Worm (Caenorhabditis elegans): ENCODE data around the gene nspc-18.

- TF ChIP-seq klf-2 (GFP tag; conservative IDR thresholded peaks at IDR 0.05) (no peak), flt-1 (GFP tag; IDR thresholded peaks at IDR 0.05) (no peak), ztf-29 (GFP tag; IDR thresholded peaks at IDR 0.05) (no peak), tab-1 (GFP tag; IDR thresholded peaks at IDR 0.05) (no peak), T22C8.4 (GFP tag; IDR thresholded peaks at IDR 0.05) (no peak), cog-1 (tag; optimal IDR thresholded peaks at IDR 0.05) (no peak), med-1 (GFP tag; optimal IDR thresholded peaks at IDR 0.05; ENCODE audit: insufficient read depth) (no peak)
Observed at ce11 chrX:14502116-14502587, 25.3 kb downstream of the nspc-18 start.
